Worm (Caenorhabditis elegans): ENCODE results near the gene F18E3.13.
"Not testable (repeated sequence)": the region's sequence is repeated elsewhere in the genome, so short reads cannot be mapped to it uniquely, and the experiment has no call there.

Gene F18E3.13

DNA sequence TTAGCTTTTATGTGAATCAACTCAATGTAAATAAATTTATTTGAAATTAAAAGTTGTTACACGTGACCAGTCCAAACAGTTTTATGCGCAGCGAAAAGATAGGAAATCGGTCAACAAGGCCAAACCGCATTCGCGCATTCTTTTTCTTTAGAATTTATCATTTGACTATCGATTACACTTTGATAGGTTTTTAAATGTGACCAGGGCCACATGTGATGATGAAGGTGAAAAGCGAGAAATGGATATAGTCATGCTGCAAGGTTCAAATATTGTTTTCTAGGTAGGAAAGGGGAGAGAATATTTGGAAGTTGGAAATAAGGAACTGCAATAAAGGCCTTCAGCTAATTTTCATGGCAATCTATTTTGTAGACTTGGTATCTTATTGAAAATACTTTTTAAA, 20.9 kb downstream of the F18E3.13 start:
- no peak for TF ChIP-seq tbx-37 (GFP tag; conservative IDR thresholded peaks at IDR 0.05)
- no peak for TF ChIP-seq hmg-4 (GFP tag; optimal IDR thresholded peaks at IDR 0.05)
- no peak for TF ChIP-seq tbx-11 (GFP tag; IDR thresholded peaks at IDR 0.05)
- no peak for TF ChIP-seq sea-1 (GFP tag; conservative IDR thresholded peaks at IDR 0.05)
- TF ChIP-seq scrt-1 (GFP tag; IDR thresholded peaks at IDR 0.05): no peak
- no peak for TF ChIP-seq ets-7 (tag; optimal IDR thresholded peaks at IDR 0.05)
- no peak for TF ChIP-seq B0310.2 (tag; optimal IDR thresholded peaks at IDR 0.05)
- TF ChIP-seq aly-1 (tag; optimal IDR thresholded peaks at IDR 0.05): no peak
- no peak for TF ChIP-seq ama-1 (optimal IDR thresholded peaks at IDR 0.05)

ce11 chrV:7437538-7437937, 21.6 kb downstream of the F18E3.13 start, which contains the start of gene F25E5.9:
Gene F25E5.9, minus strand, starts transcription at chrV:7437919.
- no peak for TF ChIP-seq ceh-36 (tag; optimal IDR thresholded peaks at IDR 0.05)
- TF ChIP-seq ets-7 (tag; optimal IDR thresholded peaks at IDR 0.05): no peak
- TF ChIP-seq tbx-11 (GFP tag; IDR thresholded peaks at IDR 0.05): no peak
- no peak for TF ChIP-seq ama-1 (optimal IDR thresholded peaks at IDR 0.05)
- no peak for TF ChIP-seq hmg-4 (GFP tag; optimal IDR thresholded peaks at IDR 0.05)
- TF ChIP-seq F13C5.2 (tag; optimal IDR thresholded peaks at IDR 0.05): no peak
- TF ChIP-seq pes-1 (GFP tag; IDR thresholded peaks at IDR 0.05): no peak
- no peak for TF ChIP-seq ceh-13 (GFP tag; optimal IDR thresholded peaks at IDR 0.05)
- TF ChIP-seq sea-1 (GFP tag; conservative IDR thresholded peaks at IDR 0.05): no peak
- no peak for TF ChIP-seq tra-4 (tag; optimal IDR thresholded peaks at IDR 0.05)
- TF ChIP-seq scrt-1 (GFP tag; IDR thresholded peaks at IDR 0.05): no peak
- TF ChIP-seq tbx-37 (GFP tag; conservative IDR thresholded peaks at IDR 0.05): no peak
- no peak for TF ChIP-seq hmbx-1 (tag; optimal IDR thresholded peaks at IDR 0.05)
- TF ChIP-seq B0310.2 (tag; optimal IDR thresholded peaks at IDR 0.05): no peak
- TF ChIP-seq hnd-1 (tag; optimal IDR thresholded peaks at IDR 0.05): no peak
- no peak for TF ChIP-seq flt-1 (GFP tag; IDR thresholded peaks at IDR 0.05)

DNA sequence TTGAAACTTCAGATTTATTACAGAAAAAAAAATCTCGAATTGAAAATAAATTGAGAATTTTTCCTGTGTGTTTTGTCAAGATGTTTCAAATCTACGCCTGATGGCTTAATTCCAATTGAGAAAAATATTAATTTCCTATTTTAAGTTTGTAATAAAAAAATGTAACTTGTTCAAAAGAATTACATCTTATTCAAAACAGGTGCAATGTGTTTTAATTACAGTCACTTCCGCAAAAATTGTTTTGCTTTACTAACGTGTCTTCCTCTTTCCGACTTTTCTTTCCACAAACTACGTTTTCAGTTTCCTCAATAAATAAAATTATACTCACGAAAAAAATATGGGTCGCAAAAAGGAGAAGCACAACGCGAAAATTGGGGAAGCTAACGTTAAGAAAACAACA, 22.0 kb downstream of the F18E3.13 start, which contains the start of gene F25E5.16:
F25E5.16 (plus strand) TSS at position 301 of the 400 bp plus-strand sequence.
- TF ChIP-seq pes-1 (GFP tag; IDR thresholded peaks at IDR 0.05) (no peak), hmg-4 (GFP tag; optimal IDR thresholded peaks at IDR 0.05) (no peak), hnd-1 (tag; optimal IDR thresholded peaks at IDR 0.05) (no peak), scrt-1 (GFP tag; IDR thresholded peaks at IDR 0.05) (no peak), hmbx-1 (tag; optimal IDR thresholded peaks at IDR 0.05) (no peak), aly-1 (tag; optimal IDR thresholded peaks at IDR 0.05) (no peak), ets-7 (tag; optimal IDR thresholded peaks at IDR 0.05) (no peak), flt-1 (GFP tag; IDR thresholded peaks at IDR 0.05) (no peak), sea-1 (GFP tag; conservative IDR thresholded peaks at IDR 0.05) (no peak), F13C5.2 (tag; optimal IDR thresholded peaks at IDR 0.05) (no peak), ceh-36 (tag; optimal IDR thresholded peaks at IDR 0.05) (no peak), tbx-11 (GFP tag; IDR thresholded peaks at IDR 0.05) (no peak), B0310.2 (tag; optimal IDR thresholded peaks at IDR 0.05) (no peak), ama-1 (optimal IDR thresholded peaks at IDR 0.05) (no peak), ceh-13 (GFP tag; optimal IDR thresholded peaks at IDR 0.05) (no peak), tbx-37 (GFP tag; conservative IDR thresholded peaks at IDR 0.05) (no peak), tra-4 (tag; optimal IDR thresholded peaks at IDR 0.05) (no peak)

- no peak for TF ChIP-seq ama-1 (optimal IDR thresholded peaks at IDR 0.05)
- TF ChIP-seq flt-1 (GFP tag; IDR thresholded peaks at IDR 0.05): no peak
- TF ChIP-seq hmg-4 (GFP tag; optimal IDR thresholded peaks at IDR 0.05): no peak
These were observed 23.8 kb downstream of the F18E3.13 start, which contains the start of gene try-13 for ce11 chrV:7439807-7440206. Gene try-13, plus strand, starts transcription at chrV:7440107.

ce11 chrV:7443480-7443879, 27.5 kb downstream of the F18E3.13 start:
- TF ChIP-seq tbx-37 (GFP tag; conservative IDR thresholded peaks at IDR 0.05): peak; percentile 34; the same call in 1 of the 2 replicates
- peak; percentile 68; the same call in 1 of the 2 replicates for TF ChIP-seq tbx-11 (GFP tag; IDR thresholded peaks at IDR 0.05)
- peak; percentile 85 for TF ChIP-seq sea-1 (GFP tag; conservative IDR thresholded peaks at IDR 0.05)
- TF ChIP-seq scrt-1 (GFP tag; IDR thresholded peaks at IDR 0.05): 0 out of 2 replicates have a peak, but pooled peaks have one; percentile 35

ce11 chrV:7444331-7444730, 28.4 kb downstream of the F18E3.13 start, which contains the start of gene nhr-141:
Gene nhr-141, plus strand, starts transcription at chrV:7444661.
- TF ChIP-seq flt-1 (GFP tag; IDR thresholded peaks at IDR 0.05); hnd-1 (tag; optimal IDR thresholded peaks at IDR 0.05); B0310.2 (tag; optimal IDR thresholded peaks at IDR 0.05): not testable (repeated sequence)

DNA sequence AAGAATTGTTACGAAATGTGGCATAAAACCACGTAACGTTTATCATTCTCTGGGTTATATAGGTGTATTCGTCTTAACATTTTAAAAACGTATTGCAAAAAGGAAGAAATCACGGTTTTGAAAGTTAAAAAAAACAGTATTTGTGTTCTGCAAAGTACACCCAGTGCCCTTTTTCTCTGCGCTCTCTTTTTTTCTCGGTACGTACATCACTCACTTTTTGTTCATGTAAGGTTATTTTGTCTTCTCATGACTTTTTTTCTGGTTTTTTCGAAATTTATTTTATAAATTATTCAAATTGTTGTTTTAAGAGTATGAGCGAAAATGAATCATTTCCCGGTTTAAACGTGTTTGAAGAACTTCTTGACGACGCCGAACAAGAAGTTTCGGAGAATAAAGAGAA, 31.0 kb downstream of the F18E3.13 start, which contains the start of gene F25E5.5:
F25E5.5 (plus strand) TSS at position 301 of the 400 bp plus-strand sequence.
- no peak for TF ChIP-seq pes-1 (GFP tag; IDR thresholded peaks at IDR 0.05)
- TF ChIP-seq ceh-13 (GFP tag; optimal IDR thresholded peaks at IDR 0.05): no peak
- no peak for TF ChIP-seq scrt-1 (GFP tag; IDR thresholded peaks at IDR 0.05)
- TF ChIP-seq ceh-36 (tag; optimal IDR thresholded peaks at IDR 0.05): no peak
- TF ChIP-seq aly-1 (tag; optimal IDR thresholded peaks at IDR 0.05): no peak
- TF ChIP-seq flt-1 (GFP tag; IDR thresholded peaks at IDR 0.05): no peak
- TF ChIP-seq tbx-11 (GFP tag; IDR thresholded peaks at IDR 0.05): no peak
- no peak for TF ChIP-seq tbx-37 (GFP tag; conservative IDR thresholded peaks at IDR 0.05)
- no peak for TF ChIP-seq B0310.2 (tag; optimal IDR thresholded peaks at IDR 0.05)
- no peak for TF ChIP-seq hmg-4 (GFP tag; optimal IDR thresholded peaks at IDR 0.05)
- no peak for TF ChIP-seq ets-7 (tag; optimal IDR thresholded peaks at IDR 0.05)
- TF ChIP-seq sea-1 (GFP tag; conservative IDR thresholded peaks at IDR 0.05): no peak
- TF ChIP-seq tra-4 (tag; optimal IDR thresholded peaks at IDR 0.05): no peak
- no peak for TF ChIP-seq hnd-1 (tag; optimal IDR thresholded peaks at IDR 0.05)
- no peak for TF ChIP-seq F13C5.2 (tag; optimal IDR thresholded peaks at IDR 0.05)
- no peak for TF ChIP-seq ama-1 (optimal IDR thresholded peaks at IDR 0.05)

- TF ChIP-seq F13C5.2 (tag; optimal IDR thresholded peaks at IDR 0.05) (no peak), ets-7 (tag; optimal IDR thresholded peaks at IDR 0.05) (no peak), ceh-13 (GFP tag; optimal IDR thresholded peaks at IDR 0.05) (no peak), ceh-36 (tag; optimal IDR thresholded peaks at IDR 0.05) (no peak), hmbx-1 (tag; optimal IDR thresholded peaks at IDR 0.05) (no peak), ama-1 (optimal IDR thresholded peaks at IDR 0.05) (no peak)
These were observed 33.4 kb downstream of the F18E3.13 start, which contains the start of gene try-12 for ce11 chrV:7449303-7449827. Gene try-12, plus strand, starts transcription at chrV:7449353.
